Fruit fly (Drosophila melanogaster): ENCODE measurements around the gene AdamTS-A.

The AdamTS-A gene

dm6 chr3R:15434676-15435075 lies 41.3 kb downstream of the AdamTS-A start, which contains the start of gene CG6118:
Gene CG6118, minus strand, starts transcription at chr3R:15434738.
- TF ChIP-seq sv (GFP tag; optimal IDR thresholded peaks at IDR 0.05) = no peak
- TF ChIP-seq Abd-B (GFP tag; optimal IDR thresholded peaks at IDR 0.05) = no peak
- no peak for TF ChIP-seq Hnf4 (GFP tag; optimal IDR thresholded peaks at IDR 0.05)
- TF ChIP-seq psq (GFP tag; optimal IDR thresholded peaks at IDR 0.05) = peak; percentile 10
- no peak for TF ChIP-seq N (GFP tag; optimal IDR thresholded peaks at IDR 0.05)

- no peak for TF ChIP-seq Mio (GFP tag; optimal IDR thresholded peaks at IDR 0.05)
- no peak for TF ChIP-seq Dif (GFP tag; optimal IDR thresholded peaks at IDR 0.05; ENCODE audit: partially characterized antibody)
- no peak for TF ChIP-seq Hr78 (GFP tag; optimal IDR thresholded peaks at IDR 0.05)
- TF ChIP-seq usp (GFP tag; optimal IDR thresholded peaks at IDR 0.05) = no peak
- no peak for TF ChIP-seq Sp1 (GFP tag; optimal IDR thresholded peaks at IDR 0.05)
- no peak for TF ChIP-seq Vsx2 (GFP tag; optimal IDR thresholded peaks at IDR 0.05; ENCODE audit: partially characterized antibody)
- TF ChIP-seq brk (GFP tag; optimal IDR thresholded peaks at IDR 0.05) = no peak
- no peak for TF ChIP-seq sage (GFP tag; optimal IDR thresholded peaks at IDR 0.05)
- TF ChIP-seq br (GFP tag; optimal IDR thresholded peaks at IDR 0.05) = no peak
- no peak for TF ChIP-seq dl (GFP tag; optimal IDR thresholded peaks at IDR 0.05; ENCODE audit: insufficient read depth in 1 of 2, partially characterized antibody in 2 of 2)
- no peak for TF ChIP-seq N (GFP tag; optimal IDR thresholded peaks at IDR 0.05)
- TF ChIP-seq woc (GFP tag; optimal IDR thresholded peaks at IDR 0.05) = no peak
- TF ChIP-seq Rel (GFP tag; optimal IDR thresholded peaks at IDR 0.05) = no peak
- TF ChIP-seq Rel (tag; optimal IDR thresholded peaks at IDR 0.05) = no peak
- TF ChIP-seq rgr (GFP tag; optimal IDR thresholded peaks at IDR 0.05) = no peak
- TF ChIP-seq Myc (optimal IDR thresholded peaks at IDR 0.05) = no peak
- TF ChIP-seq HLH106 (tag; optimal IDR thresholded peaks at IDR 0.05) = no peak
These were observed 42.5 kb downstream of the AdamTS-A start for dm6 chr3R:15433340-15433945.

- TF ChIP-seq Sp1 (GFP tag; optimal IDR thresholded peaks at IDR 0.05) (no peak), Dfd (GFP tag; optimal IDR thresholded peaks at IDR 0.05) (no peak), HLH106 (tag; optimal IDR thresholded peaks at IDR 0.05) (no peak), Abd-B (GFP tag; optimal IDR thresholded peaks at IDR 0.05) (no peak), N (GFP tag; optimal IDR thresholded peaks at IDR 0.05) (no peak), brk (GFP tag; optimal IDR thresholded peaks at IDR 0.05) (no peak), foxo (GFP tag; optimal IDR thresholded peaks at IDR 0.05) (no peak), usp (GFP tag; optimal IDR thresholded peaks at IDR 0.05) (no peak)
These were observed 44.9 kb downstream of the AdamTS-A start for dm6 chr3R:15431142-15431541.

- TF ChIP-seq Hr78 (GFP tag; optimal IDR thresholded peaks at IDR 0.05) (no peak), tai (GFP tag; optimal IDR thresholded peaks at IDR 0.05) (no peak), CrebA (GFP tag; optimal IDR thresholded peaks at IDR 0.05; ENCODE audit: borderline replicate concordance) (no peak), sage (GFP tag; optimal IDR thresholded peaks at IDR 0.05) (no peak), Mio (GFP tag; optimal IDR thresholded peaks at IDR 0.05) (no peak)
These were observed 45.6 kb downstream of the AdamTS-A start for dm6 chr3R:15430349-15430748.

dm6 chr3R:15427818-15428199 lies 48.2 kb downstream of the AdamTS-A start:
- TF ChIP-seq tai (GFP tag; optimal IDR thresholded peaks at IDR 0.05) (peak; percentile 61), dsf (GFP tag; optimal IDR thresholded peaks at IDR 0.05; ENCODE audit: borderline replicate concordance) (peak; percentile 6), sage (GFP tag; optimal IDR thresholded peaks at IDR 0.05) (peak; percentile 20), dmrt93B (GFP tag; optimal IDR thresholded peaks at IDR 0.05) (peak; percentile 57), Dif (GFP tag; optimal IDR thresholded peaks at IDR 0.05; ENCODE audit: partially characterized antibody) (no peak), CG32264 (GFP tag; optimal IDR thresholded peaks at IDR 0.05) (peak; percentile 50), Hr78 (GFP tag; optimal IDR thresholded peaks at IDR 0.05) (no peak), fru (GFP tag; optimal IDR thresholded peaks at IDR 0.05) (peak; percentile 92), N (GFP tag; optimal IDR thresholded peaks at IDR 0.05) (no peak), woc (GFP tag; optimal IDR thresholded peaks at IDR 0.05) (peak; percentile 81), Myc (optimal IDR thresholded peaks at IDR 0.05) (no peak), CrebA (GFP tag; optimal IDR thresholded peaks at IDR 0.05; ENCODE audit: borderline replicate concordance) (peak; percentile 20), HLH106 (tag; optimal IDR thresholded peaks at IDR 0.05) (peak; percentile 83), h (GFP tag; optimal IDR thresholded peaks at IDR 0.05) (peak; percentile 89), foxo (GFP tag; optimal IDR thresholded peaks at IDR 0.05) (peak in 1 of 2 experiments; percentile 89), rgr (GFP tag; optimal IDR thresholded peaks at IDR 0.05) (peak; percentile 89), brk (GFP tag; optimal IDR thresholded peaks at IDR 0.05) (peak; percentile 87), Sp1 (GFP tag; optimal IDR thresholded peaks at IDR 0.05) (peak; percentile 89), br (GFP tag; optimal IDR thresholded peaks at IDR 0.05) (peak; percentile 87), sv (GFP tag; optimal IDR thresholded peaks at IDR 0.05) (no peak), Hnf4 (GFP tag; optimal IDR thresholded peaks at IDR 0.05) (peak; percentile 83), Rel (GFP tag; optimal IDR thresholded peaks at IDR 0.05) (no peak), Rel (tag; optimal IDR thresholded peaks at IDR 0.05) (peak; percentile 29), Jra (GFP tag; optimal IDR thresholded peaks at IDR 0.05) (peak; percentile 68), ey (GFP tag; optimal IDR thresholded peaks at IDR 0.05) (peak; percentile 89), OdsH (GFP tag; optimal IDR thresholded peaks at IDR 0.05) (peak; percentile 91), CG9705 (GFP tag; optimal IDR thresholded peaks at IDR 0.05) (peak; percentile 31), Dfd (GFP tag; optimal IDR thresholded peaks at IDR 0.05) (no peak), psq (GFP tag; optimal IDR thresholded peaks at IDR 0.05) (peak; percentile 86)
